Fruit fly (Drosophila melanogaster): ENCODE data around the gene Tnpo-SR.
A peak's percentile ranks its signal among the peaks of the same experiment; 100 is the strongest.

Gene Tnpo-SR

dm6 chr2L:2739820-2740230 is 19.9 kb upstream of the Tnpo-SR start, which contains the start of gene Hrs:
TSS of gene Hrs (plus strand) at chr2L:2739986.
- TF ChIP-seq ss (GFP tag; optimal IDR thresholded peaks at IDR 0.05) (no peak), CG34406 (GFP tag; optimal IDR thresholded peaks at IDR 0.05) (no peak), OdsH (GFP tag; optimal IDR thresholded peaks at IDR 0.05) (no peak), CG11294 (GFP tag; IDR thresholded peaks at IDR 0.05) (no peak), CG10631 (GFP tag; optimal IDR thresholded peaks at IDR 0.05) (no peak), esn (GFP tag; optimal IDR thresholded peaks at IDR 0.05) (peak; percentile 22), CG3919 (GFP tag; optimal IDR thresholded peaks at IDR 0.05) (no peak), CG31627 (GFP tag; optimal IDR thresholded peaks at IDR 0.05) (no peak), CG8632 (GFP tag; optimal IDR thresholded peaks at IDR 0.05) (no peak), Eip93F (GFP tag; optimal IDR thresholded peaks at IDR 0.05) (no peak), vri (GFP tag; optimal IDR thresholded peaks at IDR 0.05) (no peak), CG10669 (GFP tag; optimal IDR thresholded peaks at IDR 0.05) (no peak), Sox14 (GFP tag; optimal IDR thresholded peaks at IDR 0.05) (peak; percentile 53), CG6276 (GFP tag; optimal IDR thresholded peaks at IDR 0.05) (no peak), acj6 (GFP tag; optimal IDR thresholded peaks at IDR 0.05) (no peak), fkh (GFP tag; optimal IDR thresholded peaks at IDR 0.05) (no peak), cyc (GFP tag; optimal IDR thresholded peaks at IDR 0.05) (no peak), salr (GFP tag; optimal IDR thresholded peaks at IDR 0.05) (no peak), CG15336 (GFP tag; IDR thresholded peaks at IDR 0.05) (no peak), svp (GFP tag) (peak; percentile 25), Hr4 (GFP tag; optimal IDR thresholded peaks at IDR 0.05) (no peak), CG3032 (tag; optimal IDR thresholded peaks at IDR 0.05) (peak; percentile 25), CG8319 (GFP tag; optimal IDR thresholded peaks at IDR 0.05) (no peak)

dm6 chr2L:2744852-2745251 is 14.9 kb upstream of the Tnpo-SR start, which contains the start of the genes CG9961 and Cwc25:
TSS of gene CG9961 (minus strand) at chr2L:2744934.
TSS of gene Cwc25 (plus strand) at chr2L:2745098.
- TF ChIP-seq CG15336 (GFP tag; IDR thresholded peaks at IDR 0.05) (no peak), CG3032 (tag; optimal IDR thresholded peaks at IDR 0.05) (peak; percentile 25), CG11294 (GFP tag; IDR thresholded peaks at IDR 0.05) (no peak), dsx (GFP tag; optimal IDR thresholded peaks at IDR 0.05; ENCODE audit: poor library complexity, severe bottlenecking) (peak; percentile 31)

DNA sequence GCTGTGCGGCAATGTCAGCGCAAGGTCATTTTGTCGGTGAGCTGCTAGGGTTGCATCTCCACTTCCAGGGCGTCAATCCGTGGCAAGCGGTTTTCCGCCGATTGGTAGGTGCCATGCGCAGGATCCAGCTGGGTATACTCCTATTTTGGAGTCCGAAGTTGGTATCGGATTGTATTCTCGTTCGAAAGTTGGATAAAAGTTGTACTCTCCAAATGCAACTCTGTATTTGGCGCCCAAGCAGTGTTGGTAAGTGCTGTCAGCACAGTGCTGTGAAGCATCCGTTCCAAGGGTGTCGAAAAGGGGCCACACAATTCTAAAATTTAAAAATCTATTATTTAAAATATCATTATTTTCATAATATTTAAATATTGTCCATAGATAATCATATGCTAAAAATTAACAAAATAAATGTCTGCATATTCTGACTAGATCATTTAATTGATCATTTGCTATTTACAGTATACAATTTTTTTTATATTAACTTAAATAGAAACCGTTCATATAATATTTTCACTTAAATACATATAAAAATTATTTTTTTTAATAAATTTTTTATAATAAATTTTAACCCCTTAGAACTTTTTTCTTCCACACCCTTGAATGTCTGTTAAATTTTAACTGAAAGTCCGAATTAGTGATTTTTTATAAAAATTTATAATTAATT is 11.1 kb upstream of the Tnpo-SR start:
- TF ChIP-seq net (GFP tag; optimal IDR thresholded peaks at IDR 0.05): no peak
- TF ChIP-seq eg (GFP tag; IDR thresholded peaks at IDR 0.05): peak; percentile 85
- peak; percentile 86 for TF ChIP-seq esn (GFP tag; optimal IDR thresholded peaks at IDR 0.05)
- TF ChIP-seq Eip78C (GFP tag): peak; percentile 93
- no peak for TF ChIP-seq OdsH (GFP tag; optimal IDR thresholded peaks at IDR 0.05)
- TF ChIP-seq CG6854 (GFP tag; optimal IDR thresholded peaks at IDR 0.05): peak; percentile 72
- TF ChIP-seq CG11294 (GFP tag; IDR thresholded peaks at IDR 0.05): peak; percentile 70
- TF ChIP-seq CG31627 (GFP tag; optimal IDR thresholded peaks at IDR 0.05): peak; percentile 85
- no peak for TF ChIP-seq Hr38 (GFP tag; optimal IDR thresholded peaks at IDR 0.05)
- peak; percentile 77 for TF ChIP-seq CG6808 (GFP tag; optimal IDR thresholded peaks at IDR 0.05)
- peak; percentile 86 for TF ChIP-seq achi (GFP tag; optimal IDR thresholded peaks at IDR 0.05)
- peak; percentile 81 for TF ChIP-seq CG11902 (GFP tag; optimal IDR thresholded peaks at IDR 0.05)
- TF ChIP-seq Smox (GFP tag; optimal IDR thresholded peaks at IDR 0.05): no peak
- TF ChIP-seq pdm3 (GFP tag; optimal IDR thresholded peaks at IDR 0.05): no peak
- TF ChIP-seq CG10669 (GFP tag; optimal IDR thresholded peaks at IDR 0.05): peak; percentile 77
- TF ChIP-seq acj6 (GFP tag; optimal IDR thresholded peaks at IDR 0.05): peak; percentile 80
- peak; percentile 79 for TF ChIP-seq Ets96B (tag; optimal IDR thresholded peaks at IDR 0.05)
- no peak for TF ChIP-seq fkh (GFP tag; optimal IDR thresholded peaks at IDR 0.05)
- TF ChIP-seq Sox14 (GFP tag; optimal IDR thresholded peaks at IDR 0.05): peak; percentile 88
- TF ChIP-seq ss (GFP tag; optimal IDR thresholded peaks at IDR 0.05): peak in 1 of 2 experiments; percentile 87
- peak; percentile 79 for TF ChIP-seq Sox15 (GFP tag; optimal IDR thresholded peaks at IDR 0.05)
- peak; percentile 90 for TF ChIP-seq CG3919 (GFP tag; optimal IDR thresholded peaks at IDR 0.05)
- TF ChIP-seq CG32006 (GFP tag; optimal IDR thresholded peaks at IDR 0.05): peak; percentile 88
- TF ChIP-seq dsx (GFP tag; optimal IDR thresholded peaks at IDR 0.05; ENCODE audit: poor library complexity, severe bottlenecking): peak; percentile 78
- TF ChIP-seq Ets21C (GFP tag; optimal IDR thresholded peaks at IDR 0.05): no peak
- peak; percentile 87 for TF ChIP-seq topi (GFP tag; optimal IDR thresholded peaks at IDR 0.05)
- TF ChIP-seq Hr4 (GFP tag; optimal IDR thresholded peaks at IDR 0.05): no peak
- TF ChIP-seq CG6792 (GFP tag; optimal IDR thresholded peaks at IDR 0.05): peak; percentile 82
- TF ChIP-seq CG16779 (tag; optimal IDR thresholded peaks at IDR 0.05): no peak
- no peak for TF ChIP-seq spab (GFP tag; optimal IDR thresholded peaks at IDR 0.05)
- peak; percentile 17 to 73 for TF ChIP-seq salr (GFP tag; optimal IDR thresholded peaks at IDR 0.05)
- TF ChIP-seq CG1621 (tag; optimal IDR thresholded peaks at IDR 0.05): peak; percentile 76
- TF ChIP-seq CG8632 (GFP tag; optimal IDR thresholded peaks at IDR 0.05): peak; percentile 89
- peak; percentile 78 for TF ChIP-seq CG7368 (GFP tag; optimal IDR thresholded peaks at IDR 0.05)
- TF ChIP-seq lz (GFP tag; optimal IDR thresholded peaks at IDR 0.05): peak; percentile 87
